Worm (Caenorhabditis elegans): Measurements from ENCODE around the gene ZK856.19.

ce11 chrV:10224619-10225018 lies 19.9 kb upstream of the ZK856.19 start:
- TF ChIP-seq sdz-38 (tag; optimal IDR thresholded peaks at IDR 0.05) (no peak), ekl-4 (GFP tag; IDR thresholded peaks at IDR 0.05) (no peak), K11D2.4 (GFP tag; IDR thresholded peaks at IDR 0.05) (no peak), snpc-1.1 (tag; optimal IDR thresholded peaks at IDR 0.05; ENCODE audit: insufficient read depth) (no peak), ama-1 (optimal IDR thresholded peaks at IDR 0.05) (no peak), ama-1 (GFP tag; optimal IDR thresholded peaks at IDR 0.05) (no peak), mel-28 (tag; optimal IDR thresholded peaks at IDR 0.05; ENCODE audit: borderline replicate concordance) (no peak)

Measured in whole organism, young adult.